Fruit fly (Drosophila melanogaster) whole organism, adult: ENCODE measurements around the gene MED27.

Experiments
- CG11617 ChIP-seq: fragments of 200-800 bp; sonication (Bioruptor generic); optimal IDR thresholded peaks from 2 replicates; lab custom pipeline; 2017; ENCODE audit warnings: mild to moderate bottlenecking, missing biosample characterization, missing genetic modification reagents, missing genetic modification characterization
- CG1620 ChIP-seq: fragments of 200-800 bp; sonication (Bioruptor generic); optimal IDR thresholded peaks from 2 replicates; lab custom pipeline; 2016; ENCODE audit warnings: missing biosample characterization, missing genetic modification characterization
- CG5204 ChIP-seq: fragments of 200-800 bp; sonication (Bioruptor generic); optimal IDR thresholded peaks from 2 replicates; lab custom pipeline; 2016; ENCODE audit warnings: missing biosample characterization, missing genetic modification characterization
- CG7101 ChIP-seq: fragments of 200-800 bp; sonication (Bioruptor generic); optimal IDR thresholded peaks from 2 replicates; lab custom pipeline; 2018; ENCODE audit warnings: missing biosample characterization, mild to moderate bottlenecking, missing genetic modification characterization, moderate library complexity
- Crg-1 ChIP-seq: fragments of 200-800 bp; sonication (Bioruptor generic); optimal IDR thresholded peaks from 2 replicates; lab custom pipeline; 2016; ENCODE audit warnings: missing biosample characterization, missing genetic modification characterization
- Mnt ChIP-seq: fragments of 200-800 bp; sonication (Bioruptor generic); optimal IDR thresholded peaks from 2 replicates; lab custom pipeline; 2016; ENCODE audit warnings: missing biosample characterization, mild to moderate bottlenecking, missing genetic modification characterization
- bab1 ChIP-seq: fragments of 200-800 bp; sonication (Bioruptor generic); optimal IDR thresholded peaks from 3 replicates; lab custom pipeline; 2019; ENCODE audit warnings: missing biosample characterization, mild to moderate bottlenecking, missing genetic modification characterization, moderate library complexity
- cic ChIP-seq: fragments of 200-800 bp; sonication (Bioruptor generic); optimal IDR thresholded peaks from 2 replicates; lab custom pipeline; 2017; ENCODE audit warnings: missing biosample characterization, mild to moderate bottlenecking, missing genetic modification characterization, moderate library complexity
- cnc ChIP-seq, 2 experiments: fragments of >200 bp; optimal IDR thresholded peaks; 2 replicates each; lab custom pipeline; 2017
- pad ChIP-seq: fragments of 200-800 bp; sonication (Bioruptor generic); optimal IDR thresholded peaks from 3 replicates; lab custom pipeline; 2017; ENCODE audit warnings: missing biosample characterization, missing genetic modification characterization, mild to moderate bottlenecking, moderate library complexity, missing genetic modification reagents

dm6 chr3R:5606477-5606876, 48.5 kb upstream of the MED27 start, which contains the start of gene asl:
- TF ChIP-seq Crg-1 (GFP tag; lab: Kevin White, UChicago), result no peak
- TF ChIP-seq CG7101 (tag; lab: Kevin White, UChicago), result peak; percentile 60
- peak; percentile 45 for TF ChIP-seq CG1620
- TF ChIP-seq CG11617, result peak; percentile 43
- no peak for TF ChIP-seq cnc (optimal IDR thresholded peaks at IDR 0.05; lab: Kevin White, UChicago)
- peak; percentile 72 for TF ChIP-seq bab1 (GFP tag; lab: Kevin White, UChicago)
- TF ChIP-seq CG5204 (GFP tag; lab: Kevin White, UChicago), result no peak
- peak; percentile 25 for TF ChIP-seq cic (GFP tag; lab: Kevin White, UChicago)
- peak; percentile 59 for TF ChIP-seq Mnt (GFP tag; lab: Kevin White, UChicago)
- TF ChIP-seq pad (GFP tag; lab: Kevin White, UChicago), result peak; percentile 32
